Fruit fly (Drosophila melanogaster) whole organism, embryonic: ENCODE measurements around the gene Oatp33Eb.

Source experiments
- Ada2b ChIP-seq: fragments of 200-800 bp; sonication (Bioruptor generic); IDR thresholded peaks from 2 replicates; pipeline ENCODE4 v1.3.6; 2022; ENCODE audit warnings: missing biosample characterization, missing genetic modification characterization
- Awh ChIP-seq: fragments of 200-800 bp; sonication (Bioruptor generic); IDR thresholded peaks from 2 replicates; pipeline ENCODE4, ENCODE4 v1.3.6; 2022; ENCODE audit warnings: missing biosample characterization, missing genetic modification characterization
- CG10267 ChIP-seq: fragments of 200-800 bp; sonication (Bioruptor generic); optimal IDR thresholded peaks from 2 replicates; lab custom pipeline; 2018; ENCODE audit warnings: missing biosample characterization, mild to moderate bottlenecking, missing genetic modification characterization, moderate library complexity
- CG11398 ChIP-seq: fragments of 200-800 bp; sonication (Bioruptor generic); optimal IDR thresholded peaks from 2 replicates; lab custom pipeline; 2016; ENCODE audit warnings: missing biosample characterization, missing genetic modification characterization
- CG11696 ChIP-seq: fragments of 200-800 bp; sonication (Bioruptor generic); IDR thresholded peaks from 2 replicates; pipeline ENCODE4 v1.3.6; 2022; ENCODE audit warnings: missing biosample characterization, missing genetic modification characterization
- CG12071 ChIP-seq: fragments of 200-800 bp; sonication (Bioruptor generic); optimal IDR thresholded peaks from 3 replicates; lab custom pipeline; 2018; ENCODE audit warnings: missing biosample characterization, mild to moderate bottlenecking, missing genetic modification characterization
- CG14860 ChIP-seq: fragments of 200-800 bp; sonication (Bioruptor generic); IDR thresholded peaks from 3 replicates; pipeline ENCODE4 v1.3.6; 2022; ENCODE audit warnings: missing biosample characterization, missing genetic modification characterization; ENCODE audit not compliant: partially characterized antibody
- CG17912 ChIP-seq: fragments of 200-800 bp; sonication (Bioruptor generic); optimal IDR thresholded peaks from 2 replicates; lab custom pipeline; 2018; ENCODE audit warnings: missing biosample characterization, mild to moderate bottlenecking, missing genetic modification characterization
- CG2875 ChIP-seq: fragments of 200-800 bp; sonication (Bioruptor generic); optimal IDR thresholded peaks from 2 replicates; lab custom pipeline; 2017; ENCODE audit warnings: missing biosample characterization, mild to moderate bottlenecking, missing genetic modification characterization, missing genetic modification reagents
- CG30020 ChIP-seq: fragments of 200-800 bp; optimal IDR thresholded peaks from 2 replicates; lab custom pipeline; 2019; ENCODE audit warnings: missing biosample characterization, mild to moderate bottlenecking, missing genetic modification characterization, moderate library complexity
- CG3838 ChIP-seq: fragments of 200-800 bp; sonication (Bioruptor generic); optimal IDR thresholded peaks from 3 replicates; lab custom pipeline; 2016; ENCODE audit warnings: missing biosample characterization, missing genetic modification characterization
- CG42726 ChIP-seq: fragments of 200-800 bp; sonication (Bioruptor generic); IDR thresholded peaks from 2 replicates; pipeline ENCODE4 v1.3.6; 2022; ENCODE audit warnings: missing biosample characterization, missing genetic modification characterization; ENCODE audit not compliant: partially characterized antibody
- CG43689 ChIP-seq: fragments of 200-800 bp; sonication (Bioruptor generic); IDR thresholded peaks from 2 replicates; pipeline ENCODE4 v1.3.6; 2022; ENCODE audit warnings: missing biosample characterization, missing genetic modification characterization
- CG4707 ChIP-seq: fragments of 200-800 bp; sonication (Bioruptor generic); optimal IDR thresholded peaks from 2 replicates; lab custom pipeline; 2018; ENCODE audit warnings: missing biosample characterization, mild to moderate bottlenecking, missing genetic modification characterization, moderate library complexity
- CG5953 ChIP-seq: fragments of 200-800 bp; sonication (Bioruptor generic); IDR thresholded peaks from 2 replicates; pipeline ENCODE4 v1.3.6; 2022; ENCODE audit warnings: missing biosample characterization, missing genetic modification characterization
- CG6791 ChIP-seq: fragments of 200-800 bp; sonication (Bioruptor generic); IDR thresholded peaks from 3 replicates; pipeline ENCODE4 v1.3.6; 2022; ENCODE audit warnings: missing biosample characterization, missing genetic modification characterization; ENCODE audit not compliant: partially characterized antibody
- CG8281 ChIP-seq: fragments of 200-800 bp; sonication (Bioruptor generic); optimal IDR thresholded peaks from 2 replicates; lab custom pipeline; 2018; ENCODE audit warnings: missing biosample characterization, mild to moderate bottlenecking, missing genetic modification characterization, moderate library complexity
- CG9817 ChIP-seq: fragments of 200-800 bp; sonication (Bioruptor generic); optimal IDR thresholded peaks from 2 replicates; lab custom pipeline; 2018; ENCODE audit warnings: missing biosample characterization, mild to moderate bottlenecking, missing genetic modification characterization, moderate library complexity
- Chrac-16 ChIP-seq: fragments of 200-800 bp; sonication (Bioruptor generic); optimal IDR thresholded peaks from 3 replicates; lab custom pipeline; 2016; ENCODE audit warnings: missing biosample characterization, missing genetic modification characterization
- D19A ChIP-seq: fragments of 200-800 bp; optimal IDR thresholded peaks from 3 replicates; lab custom pipeline; 2019; ENCODE audit warnings: missing biosample characterization, mild to moderate bottlenecking, missing genetic modification characterization, moderate library complexity
- Deaf1 ChIP-seq: fragments of 200-800 bp; optimal IDR thresholded peaks from 3 replicates; lab custom pipeline; 2019; ENCODE audit warnings: missing biosample characterization, mild to moderate bottlenecking, missing genetic modification characterization, moderate library complexity
- Doc2 ChIP-seq: fragments of 200-800 bp; sonication (Bioruptor generic); IDR thresholded peaks from 2 replicates; pipeline ENCODE4 v1.3.6; 2022; ENCODE audit warnings: missing biosample characterization, missing genetic modification characterization
- Dp ChIP-seq: fragments of 200-800 bp; sonication (Bioruptor generic); optimal IDR thresholded peaks from 2 replicates; lab custom pipeline; 2018; ENCODE audit warnings: missing biosample characterization, mild to moderate bottlenecking, missing genetic modification characterization, moderate library complexity
- Side ChIP-seq: fragments of 200-800 bp; sonication (Bioruptor generic); optimal IDR thresholded peaks from 2 replicates; lab custom pipeline; 2016; ENCODE audit warnings: missing biosample characterization, missing genetic modification characterization
- Six4 ChIP-seq: fragments of 200-800 bp; sonication (Bioruptor generic); optimal IDR thresholded peaks from 2 replicates; lab custom pipeline; 2016; ENCODE audit warnings: missing biosample characterization, missing genetic modification characterization
- Ssrp ChIP-seq: fragments of 200-800 bp; sonication (Bioruptor generic); optimal IDR thresholded peaks from 2 replicates; lab custom pipeline; 2018; ENCODE audit warnings: missing biosample characterization, mild to moderate bottlenecking, missing genetic modification characterization, moderate library complexity
- TFAM ChIP-seq: fragments of 200-800 bp; sonication (Bioruptor generic); optimal IDR thresholded peaks from 2 replicates; lab custom pipeline; 2017; ENCODE audit warnings: missing biosample characterization, missing genetic modification characterization, inconsistent platforms
- Vsx1 ChIP-seq: fragments of 200-800 bp; sonication (Bioruptor generic); optimal IDR thresholded peaks from 2 replicates; lab custom pipeline; 2017; ENCODE audit warnings: missing biosample characterization, mild to moderate bottlenecking, missing genetic modification characterization, missing genetic modification reagents
- Xrp1 ChIP-seq: fragments of 200-800 bp; sonication (Bioruptor generic); IDR thresholded peaks from 2 replicates; pipeline ENCODE4 v1.3.6; 2022; ENCODE audit warnings: missing biosample characterization, missing genetic modification characterization
- ac ChIP-seq: fragments of 200-800 bp; sonication (Bioruptor generic); optimal IDR thresholded peaks from 3 replicates; lab custom pipeline; 2017; ENCODE audit warnings: missing biosample characterization, mild to moderate bottlenecking, missing genetic modification characterization
- aop ChIP-seq: fragments of 200-800 bp; sonication (Bioruptor generic); IDR thresholded peaks from 2 replicates; pipeline ENCODE4 v1.3.6; 2022; ENCODE audit warnings: missing biosample characterization, missing genetic modification characterization
- ato ChIP-seq: fragments of 200-800 bp; sonication (Bioruptor generic); IDR thresholded peaks from 2 replicates; pipeline ENCODE4 v1.3.6; 2022; ENCODE audit warnings: missing biosample characterization, missing genetic modification characterization; ENCODE audit not compliant: partially characterized antibody
- bbx ChIP-seq: fragments of 200-800 bp; sonication (Bioruptor generic); IDR thresholded peaks from 2 replicates; pipeline ENCODE4 v1.3.6; 2022; ENCODE audit warnings: missing biosample characterization, missing genetic modification characterization; ENCODE audit not compliant: partially characterized antibody
- br ChIP-seq: fragments of >200 bp; optimal IDR thresholded peaks from 2 replicates; lab custom pipeline; 2017
- eve ChIP-seq, 2 experiments: fragments of >200 bp; optimal IDR thresholded peaks; 2 replicates each; lab custom pipeline; 2017; ENCODE audit warnings: missing biosample characterization in 2 of 2, missing genetic modification characterization in 2 of 2
- grn ChIP-seq: fragments of 200-800 bp; sonication (Bioruptor generic); optimal IDR thresholded peaks from 3 replicates; lab custom pipeline; 2017; ENCODE audit warnings: missing biosample characterization, missing genetic modification characterization
- ind ChIP-seq: fragments of 200-800 bp; sonication (Bioruptor generic); optimal IDR thresholded peaks from 3 replicates; lab custom pipeline; 2016; ENCODE audit warnings: missing biosample characterization, missing genetic modification characterization
- ken ChIP-seq: fragments of 200-800 bp; sonication (Bioruptor generic); IDR thresholded peaks from 3 replicates; pipeline ENCODE4 v1.3.6; 2022; ENCODE audit warnings: missing biosample characterization, missing genetic modification characterization
- lilli ChIP-seq: fragments of 200-800 bp; sonication (Bioruptor generic); optimal IDR thresholded peaks from 3 replicates; lab custom pipeline; 2016; ENCODE audit warnings: missing biosample characterization, missing genetic modification characterization
- pros ChIP-seq: fragments of 200-800 bp; sonication (Bioruptor generic); optimal IDR thresholded peaks from 3 replicates; lab custom pipeline; 2019; ENCODE audit warnings: missing biosample characterization, mild to moderate bottlenecking, missing genetic modification characterization, moderate library complexity
- psq ChIP-seq: fragments of 200-800 bp; sonication (Bioruptor generic); optimal IDR thresholded peaks from 2 replicates; lab custom pipeline; 2017; ENCODE audit warnings: missing biosample characterization, missing genetic modification characterization
- pum ChIP-seq: fragments of 200-800 bp; sonication (Bioruptor generic); optimal IDR thresholded peaks from 2 replicates; lab custom pipeline; 2016; ENCODE audit warnings: missing biosample characterization, missing genetic modification characterization
- salm ChIP-seq: fragments of 200-800 bp; sonication (Bioruptor generic); optimal IDR thresholded peaks from 2 replicates; lab custom pipeline; 2018; ENCODE audit warnings: missing biosample characterization, mild to moderate bottlenecking, missing genetic modification characterization
- slou ChIP-seq: fragments of 200-800 bp; sonication (Bioruptor generic); optimal IDR thresholded peaks from 3 replicates; lab custom pipeline; 2016; ENCODE audit warnings: missing biosample characterization, missing genetic modification characterization
- so ChIP-seq: fragments of 200-800 bp; sonication (Bioruptor generic); IDR thresholded peaks from 3 replicates; pipeline ENCODE4 v1.3.6; 2022; ENCODE audit warnings: missing biosample characterization, missing genetic modification characterization
- twi ChIP-seq: fragments of 200-800 bp; optimal IDR thresholded peaks from 2 replicates; lab custom pipeline; 2019; ENCODE audit warnings: missing biosample characterization, mild to moderate bottlenecking, missing genetic modification characterization, moderate library complexity
- unpg ChIP-seq: fragments of 200-800 bp; sonication (Bioruptor generic); optimal IDR thresholded peaks from 3 replicates; lab custom pipeline; 2018; ENCODE audit warnings: missing biosample characterization, mild to moderate bottlenecking, missing genetic modification characterization, moderate library complexity
- vfl ChIP-seq: fragments of 200-800 bp; sonication (Bioruptor generic); optimal IDR thresholded peaks from 2 replicates; lab custom pipeline; 2016; ENCODE audit warnings: missing biosample characterization, missing genetic modification characterization
- wdn ChIP-seq: fragments of 200-800 bp; sonication (Bioruptor generic); IDR thresholded peaks from 2 replicates; pipeline ENCODE4 v1.3.6; 2022; ENCODE audit warnings: missing biosample characterization, missing genetic modification characterization
- zf30C ChIP-seq: fragments of 200-800 bp; sonication (Bioruptor generic); optimal IDR thresholded peaks from 3 replicates; lab custom pipeline; 2018; ENCODE audit warnings: missing biosample characterization, mild to moderate bottlenecking, missing genetic modification characterization

Gene Oatp33Eb

dm6 chr2L:12465164-12466011 lies 17.1 kb downstream of the Oatp33Eb start (continued):
- no peak for TF ChIP-seq CG6791 (GFP tag; lab: Robert Waterston, UW)
- TF ChIP-seq lilli (GFP tag; lab: Kevin White, UChicago): peak; percentile 11
- TF ChIP-seq so (GFP tag; lab: Robert Waterston, UW): no peak
- TF ChIP-seq Doc2 (GFP tag; lab: Robert Waterston, UW): no peak
- no peak for TF ChIP-seq CG30020 (tag; lab: Kevin White, UChicago)
- TF ChIP-seq Six4: no peak
- TF ChIP-seq Ada2b (GFP tag; lab: Robert Waterston, UW): no peak
- no peak for TF ChIP-seq br
- no peak for TF ChIP-seq aop
- no peak for TF ChIP-seq bbx (GFP tag; lab: Robert Waterston, UW)
- TF ChIP-seq Side (GFP tag; lab: Kevin White, UChicago): no peak
- no peak for TF ChIP-seq wdn
- no peak for TF ChIP-seq pros (GFP tag; lab: Kevin White, UChicago)
- TF ChIP-seq Xrp1: peak; percentile 49; the same call in 1 of the 2 replicates
- no peak for TF ChIP-seq psq (GFP tag; lab: Kevin White, UChicago)
- no peak for TF ChIP-seq CG9817 (tag; lab: Kevin White, UChicago)
- TF ChIP-seq ac: peak; percentile 77
- TF ChIP-seq zf30C: no peak
- peak in 1 of 2 experiments; percentile 9 for TF ChIP-seq eve (GFP tag; optimal IDR thresholded peaks at IDR 0.05; lab: Kevin White, UChicago)
- TF ChIP-seq ken: no peak
- TF ChIP-seq CG4707 (GFP tag; lab: Kevin White, UChicago): peak; percentile 39
- no peak for TF ChIP-seq CG17912
- TF ChIP-seq vfl: no peak
- TF ChIP-seq TFAM (GFP tag; lab: Kevin White, UChicago): no peak
- TF ChIP-seq Vsx1: peak; percentile 55
- no peak for TF ChIP-seq Ssrp (tag; lab: Kevin White, UChicago)
- no peak for TF ChIP-seq CG14860
- TF ChIP-seq Chrac-16 (GFP tag; lab: Kevin White, UChicago): no peak
- no peak for TF ChIP-seq salm (tag; lab: Kevin White, UChicago)
- TF ChIP-seq slou (GFP tag; lab: Kevin White, UChicago): no peak
- no peak for TF ChIP-seq ind
- TF ChIP-seq twi: peak; percentile 24
- TF ChIP-seq Deaf1 (tag; lab: Kevin White, UChicago): no peak
- TF ChIP-seq ato (GFP tag; lab: Robert Waterston, UW): no peak
- no peak for TF ChIP-seq CG10267
- TF ChIP-seq CG8281: peak; percentile 53
- no peak for TF ChIP-seq Awh (GFP tag; lab: Robert Waterston, UW)
- peak; percentile 53 for TF ChIP-seq CG12071 (GFP tag; lab: Kevin White, UChicago)
- no peak for TF ChIP-seq Dp (GFP tag; lab: Kevin White, UChicago)
- TF ChIP-seq unpg (GFP tag; lab: Kevin White, UChicago): peak; percentile 32
- TF ChIP-seq CG42726: no peak
- no peak for TF ChIP-seq pum
- peak; percentile 56 for TF ChIP-seq CG2875 (GFP tag; lab: Kevin White, UChicago)
- TF ChIP-seq CG11696 (GFP tag; lab: Robert Waterston, UW): no peak
- no peak for TF ChIP-seq CG11398 (GFP tag; lab: Kevin White, UChicago)
- TF ChIP-seq grn (GFP tag; lab: Kevin White, UChicago): peak; percentile 2
- no peak for TF ChIP-seq CG3838 (GFP tag; lab: Kevin White, UChicago)
- TF ChIP-seq D19A (tag; lab: Kevin White, UChicago): no peak
- no peak for TF ChIP-seq CG43689 (GFP tag; lab: Robert Waterston, UW)
- TF ChIP-seq CG5953 (GFP tag; lab: Robert Waterston, UW): no peak
